Fruit fly (Drosophila melanogaster) whole organism: ENCODE results near the gene pcm.

Source experiments
- EcR ChIP-seq, 2 experiments: fragments of >200 bp; optimal IDR thresholded peaks; 2 replicates each; lab custom pipeline; 2017; ENCODE audit warnings: missing biosample characterization in 2 of 2, missing genetic modification characterization in 2 of 2, missing genetic modification reagents in 2 of 2
- pan ChIP-seq: fragments of >200 bp; optimal IDR thresholded peaks from 2 replicates; lab custom pipeline; 2017
- usp ChIP-seq: fragments of >200 bp; optimal IDR thresholded peaks from 2 replicates; lab custom pipeline; 2017; ENCODE audit warnings: missing biosample characterization, missing genetic modification characterization, mixed read lengths

DNA sequence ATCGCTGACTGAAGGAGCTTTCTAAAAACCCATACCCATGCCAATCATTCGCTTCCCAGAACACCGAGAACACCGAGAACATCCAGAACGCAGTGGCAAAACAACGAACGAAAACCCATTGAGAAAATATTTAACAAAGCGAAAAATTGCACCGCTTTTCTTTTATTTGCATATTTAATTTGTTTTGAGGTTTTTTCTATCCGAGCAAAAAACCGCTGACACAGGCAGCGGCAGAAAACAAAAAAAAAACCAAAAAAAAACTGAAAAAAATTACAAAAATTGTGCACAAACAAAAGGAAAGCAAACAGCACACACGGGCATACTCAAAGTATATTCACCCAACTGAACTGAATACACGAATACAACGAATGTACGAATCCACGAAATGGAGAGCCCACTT lies 30.2 kb downstream of the pcm start:
- no peak for TF ChIP-seq usp
- no peak for TF ChIP-seq pan (lab: Kevin White, UChicago)
- TF ChIP-seq EcR (GFP tag; optimal IDR thresholded peaks at IDR 0.05; lab: Kevin White, UChicago), result no peak
